Worm (Caenorhabditis elegans) whole organism, L3 larva: ENCODE measurements around the gene M176.16.
"Not testable (repeated sequence)": the region's sequence is repeated elsewhere in the genome, so short reads cannot be mapped to it uniquely, and the experiment has no call there.

Source experiments
- aly-2 ChIP-seq: fragments of 150-350 bp; optimal IDR thresholded peaks from 2 replicates; lab custom pipeline; 2014; ENCODE audit warnings: missing biosample characterization, missing genetic modification characterization
- hmg-11 ChIP-seq: sonication (generic microtip); optimal IDR thresholded peaks from 2 replicates; lab custom pipeline; 2016; ENCODE audit warnings: missing genetic modification characterization, missing compliant biosample characterization
- nhr-11 ChIP-seq: fragments of 150-350 bp; optimal IDR thresholded peaks from 2 replicates; lab custom pipeline; 2014; ENCODE audit warnings: missing biosample characterization, missing genetic modification characterization
- nhr-23 ChIP-seq: fragments of 150-350 bp; optimal IDR thresholded peaks from 2 replicates; lab custom pipeline; 2014; ENCODE audit warnings: missing biosample characterization, missing genetic modification reagents, missing genetic modification characterization
- unc-39 ChIP-seq: sonication (generic microtip); optimal IDR thresholded peaks from 4 replicates; lab custom pipeline; 2017; ENCODE audit warnings: missing biosample characterization, missing genetic modification characterization
- unc-62 ChIP-seq: fragments of 150-350 bp; sonication (generic microtip); optimal IDR thresholded peaks from 4 replicates; lab custom pipeline; 2014; ENCODE audit warnings: missing biosample characterization, missing genetic modification reagents, missing genetic modification characterization
- ztf-11 ChIP-seq: fragments of 150-350 bp; optimal IDR thresholded peaks from 2 replicates; lab custom pipeline; 2014; ENCODE audit warnings: missing biosample characterization, missing genetic modification characterization

DNA sequence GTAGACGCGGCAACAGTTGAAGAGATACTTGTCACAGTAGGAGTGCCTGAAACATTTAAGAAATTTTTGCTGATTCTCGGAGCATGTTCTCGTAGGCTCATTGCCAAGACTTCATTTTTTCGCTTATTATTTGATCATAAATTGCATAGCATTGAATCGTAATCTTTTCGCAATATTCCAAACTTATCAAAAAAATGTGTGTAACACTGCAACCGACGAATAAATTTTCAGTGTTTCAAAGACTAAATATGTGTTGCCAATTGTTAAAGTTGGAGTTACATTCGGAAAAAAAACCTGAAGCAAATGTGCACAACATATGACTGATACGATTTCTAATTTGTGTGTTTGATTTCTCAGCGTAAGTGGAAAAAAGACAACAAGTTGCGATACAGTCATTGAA, 41.1 kb downstream of the M176.16 start, which contains the start of gene R09D1.14:
- not testable (repeated sequence) for TF ChIP-seq ztf-11 (tag; lab: Kevin White, UChicago); nhr-23 (tag; lab: Kevin White, UChicago); unc-39; hmg-11; aly-2; unc-62 (GFP tag; lab: Kevin White, UChicago); nhr-11
